Worm (Caenorhabditis elegans): ENCODE results near the gene ZK1307.2.

ZK1307.2 gene

DNA sequence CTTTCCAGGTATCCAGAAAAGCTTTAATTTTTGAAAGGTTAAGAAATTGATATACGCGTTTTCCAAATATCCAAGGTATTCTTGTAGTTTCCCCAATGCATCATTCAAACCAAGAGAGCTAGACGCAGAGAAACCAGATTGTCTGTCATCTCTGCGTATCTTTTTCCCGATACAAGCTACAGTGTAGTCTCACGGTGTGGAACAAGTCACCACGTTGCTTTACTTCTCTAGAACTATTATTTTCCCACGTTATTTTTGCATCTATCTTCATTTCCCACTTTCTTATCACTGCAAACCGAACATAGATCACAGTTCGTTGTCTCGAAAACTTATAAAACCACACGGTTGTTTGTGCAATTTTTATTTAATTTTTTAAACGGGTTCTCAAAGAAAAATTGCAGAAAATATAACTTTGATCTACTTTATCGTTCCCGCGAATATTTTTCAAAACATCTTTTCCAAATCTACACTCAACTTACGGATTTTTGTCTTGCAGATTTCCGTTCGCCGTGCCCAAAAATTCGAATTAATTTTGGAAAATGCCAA lies 2.5 kb upstream of the ZK1307.2 start, which contains the start of gene gstk-1 (continued):
- TF ChIP-seq fkh-10 (GFP tag; optimal IDR thresholded peaks at IDR 0.05) (no peak), saeg-2 (GFP tag; IDR thresholded peaks at IDR 0.05) (no peak), hif-1 (tag; optimal IDR thresholded peaks at IDR 0.05) (no peak), ZK546.5 (tag; optimal IDR thresholded peaks at IDR 0.05) (no peak), nhr-28 (tag; optimal IDR thresholded peaks at IDR 0.05) (peak; percentile 62), madf-9 (GFP tag; conservative IDR thresholded peaks at IDR 0.05) (no peak), nhr-48 (tag; optimal IDR thresholded peaks at IDR 0.05) (peak; percentile 67), F44E2.7 (GFP tag; IDR thresholded peaks at IDR 0.05) (no peak), daf-12 (tag; optimal IDR thresholded peaks at IDR 0.05) (no peak), ztf-7 (tag; optimal IDR thresholded peaks at IDR 0.05) (no peak), fos-1 (tag; optimal IDR thresholded peaks at IDR 0.05) (no peak), lin-1 (GFP tag; IDR thresholded peaks at IDR 0.05) (no peak), T20F7.1 (GFP tag; optimal IDR thresholded peaks at IDR 0.05) (peak; percentile 16), tag-97 (GFP tag; IDR thresholded peaks at IDR 0.05) (no peak), aha-1 (tag) (peak; percentile 2), duxl-1 (tag; optimal IDR thresholded peaks at IDR 0.05; ENCODE audit: poor library complexity) (no peak), nhr-11 (tag; optimal IDR thresholded peaks at IDR 0.05) (no peak), ceh-28 (tag; optimal IDR thresholded peaks at IDR 0.05) (no peak), jun-1 (tag; optimal IDR thresholded peaks at IDR 0.05) (no peak), dpl-1 (GFP tag; optimal IDR thresholded peaks at IDR 0.05) (no peak), sdz-12 (GFP tag; optimal IDR thresholded peaks at IDR 0.05) (no peak), daf-16 (GFP tag; optimal IDR thresholded peaks at IDR 0.05) (no peak), daf-16 (tag; optimal IDR thresholded peaks at IDR 0.05) (peak; percentile 65)

DNA sequence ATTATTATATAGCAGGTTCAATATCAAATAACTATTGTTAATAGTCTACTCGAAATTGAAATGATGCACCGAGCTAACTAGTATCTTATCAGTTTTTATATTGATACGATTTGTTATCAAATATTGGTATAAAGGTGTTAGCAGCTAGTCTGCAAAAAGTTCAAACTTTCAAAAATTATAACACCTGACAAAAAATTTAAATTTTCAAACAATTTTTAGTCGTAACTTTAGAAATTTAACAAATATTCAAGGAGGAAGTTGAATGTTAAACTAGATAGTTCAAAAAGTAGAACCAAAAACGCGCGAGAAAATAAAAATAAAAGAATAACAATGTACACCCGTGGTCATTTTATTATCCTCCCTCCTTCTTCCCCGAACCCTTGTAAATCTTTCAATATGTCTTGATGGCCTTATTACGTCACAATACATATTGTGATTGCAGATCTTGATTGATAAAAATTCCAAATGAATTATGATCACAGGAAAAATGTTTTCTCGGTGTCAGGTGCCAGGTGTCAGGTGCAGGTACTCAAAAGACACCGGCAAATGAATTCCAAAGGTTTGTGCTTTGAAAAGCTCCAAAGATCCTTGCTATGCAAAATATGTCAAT lies 1.9 kb upstream of the ZK1307.2 start, which contains the start of gene ZK1307.1:
Gene ZK1307.1, minus strand, starts transcription at position 51 of the 610 bp plus-strand sequence.
- peak; percentile 27 for TF ChIP-seq nhr-28 (tag; optimal IDR thresholded peaks at IDR 0.05)
- peak; percentile 47 for TF ChIP-seq pqm-1 (tag; optimal IDR thresholded peaks at IDR 0.05)
- TF ChIP-seq hlh-30 (tag; optimal IDR thresholded peaks at IDR 0.05; ENCODE audit: insufficient read depth) = peak; percentile 56
- TF ChIP-seq lin-13 (GFP tag; optimal IDR thresholded peaks at IDR 0.05) = no peak
- peak; percentile 69 for TF ChIP-seq php-3 (GFP tag; IDR thresholded peaks at IDR 0.05)
- no peak for TF ChIP-seq D1046.2 (GFP tag; IDR thresholded peaks at IDR 0.05)

DNA sequence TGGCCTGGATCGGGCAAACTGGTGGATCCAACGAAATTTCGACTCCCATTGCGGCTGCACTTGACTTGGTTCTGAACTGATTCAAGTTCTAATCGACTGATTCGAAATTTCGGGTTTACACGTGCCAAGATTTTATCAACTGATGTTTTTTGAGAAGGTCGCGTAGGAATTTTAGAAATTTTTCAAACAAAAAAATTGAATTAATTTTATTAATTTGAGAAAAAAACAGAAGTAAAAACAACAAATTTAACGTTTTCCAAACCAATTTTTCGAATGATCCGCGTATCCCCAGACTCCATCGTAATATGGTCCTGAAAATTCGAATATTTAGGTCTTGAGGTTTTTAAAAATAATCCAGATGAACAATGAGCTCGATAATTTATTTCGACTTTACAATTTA lies 833 bp downstream of the ZK1307.2 start, which contains the start of gene ZK1307.3:
Gene ZK1307.3, minus strand, starts transcription at position 101 of the 400 bp plus-strand sequence.
- no peak for TF ChIP-seq R02D3.7 (tag; optimal IDR thresholded peaks at IDR 0.05)

DNA sequence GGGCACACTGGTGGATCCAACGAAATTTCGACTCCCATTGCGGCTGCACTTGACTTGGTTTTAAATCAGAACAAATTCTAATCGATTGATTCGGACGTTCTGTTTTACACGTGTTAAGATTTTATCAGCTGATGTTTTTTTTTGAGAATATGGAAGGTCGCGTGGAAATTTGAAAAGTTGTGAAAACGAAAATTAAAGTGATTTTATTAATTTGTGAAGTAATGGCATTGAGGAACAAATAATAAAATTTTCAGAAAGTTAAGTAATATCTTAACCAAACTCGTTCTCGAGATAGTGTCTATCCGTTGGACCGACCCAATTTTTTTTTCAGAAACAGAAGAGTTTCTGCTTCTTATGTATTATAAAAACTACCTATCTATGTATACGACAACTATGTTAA lies 2.1 kb downstream of the ZK1307.2 start, which contains the start of gene ZK1307.4:
Gene ZK1307.4, minus strand, starts transcription at position 101 of the 400 bp plus-strand sequence.
- no peak for TF ChIP-seq mes-2 (tag; optimal IDR thresholded peaks at IDR 0.05; ENCODE audit: poor library complexity, severe bottlenecking)
- no peak for TF ChIP-seq php-3 (GFP tag; IDR thresholded peaks at IDR 0.05)
- TF ChIP-seq lin-38 (GFP tag; IDR thresholded peaks at IDR 0.05) = no peak
- TF ChIP-seq zfp-3 (GFP tag; conservative IDR thresholded peaks at IDR 0.05) = no peak
- no peak for TF ChIP-seq F26F4.8 (GFP tag; conservative IDR thresholded peaks at IDR 0.05)
- no peak for TF ChIP-seq dpl-1 (GFP tag; optimal IDR thresholded peaks at IDR 0.05)
- TF ChIP-seq tag-97 (GFP tag; IDR thresholded peaks at IDR 0.05) = no peak

DNA sequence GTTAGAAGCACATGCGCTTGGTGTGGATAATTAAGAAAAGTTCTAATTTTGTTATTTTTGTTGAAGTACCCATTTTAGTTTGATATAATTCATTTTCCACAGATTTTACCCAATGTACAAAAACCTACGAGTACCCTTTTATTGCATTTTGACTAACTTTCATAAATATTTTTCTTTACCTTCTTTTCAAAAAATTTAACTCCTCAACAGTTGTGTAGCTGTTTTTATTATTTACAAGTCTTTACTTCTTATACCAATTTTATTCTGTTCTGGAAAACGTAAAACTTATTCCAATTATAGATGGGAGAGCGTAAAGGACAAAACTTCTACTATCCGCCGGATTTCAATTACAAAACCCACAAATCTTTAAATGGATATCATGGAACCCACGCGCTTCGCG lies 4.6 kb downstream of the ZK1307.2 start, which contains the start of gene ZK1307.9:
Gene ZK1307.9, plus strand, starts transcription at position 301 of the 400 bp plus-strand sequence.
- TF ChIP-seq nhr-42 (GFP tag; IDR thresholded peaks at IDR 0.05) (no peak), aly-2 (tag; optimal IDR thresholded peaks at IDR 0.05) (no peak), F26F4.8 (GFP tag; conservative IDR thresholded peaks at IDR 0.05) (no peak), dmd-9 (GFP tag; IDR thresholded peaks at IDR 0.05) (no peak), nhr-11 (tag; optimal IDR thresholded peaks at IDR 0.05) (no peak), F37D6.2 (tag; optimal IDR thresholded peaks at IDR 0.05) (no peak)
